Fruit fly (Drosophila melanogaster): ENCODE data around the gene Ldaf1.

Ldaf1 gene

dm6 chrX:1908757-1909156 lies 7.0 kb upstream of the Ldaf1 start, which contains the start of the genes Edem1 and Rbcn-3B (continued):
- peak; percentile 16 for TF ChIP-seq esn (GFP tag; optimal IDR thresholded peaks at IDR 0.05)
- no peak for TF ChIP-seq CG31627 (GFP tag; optimal IDR thresholded peaks at IDR 0.05)
- peak; percentile 76 for TF ChIP-seq CG8119 (GFP tag; IDR thresholded peaks at IDR 0.05)
- TF ChIP-seq svp (GFP tag), result peak; percentile 67
- no peak for TF ChIP-seq CG6792 (GFP tag; optimal IDR thresholded peaks at IDR 0.05)
- peak; percentile 45 for TF ChIP-seq Lpt (GFP tag; optimal IDR thresholded peaks at IDR 0.05)
- peak; percentile 47 for TF ChIP-seq Ets96B (tag; optimal IDR thresholded peaks at IDR 0.05)

- peak; percentile 1 for TF ChIP-seq CG11762 (GFP tag; optimal IDR thresholded peaks at IDR 0.05; ENCODE audit: insufficient read depth)
- peak; percentile 27 for TF ChIP-seq Sox15 (GFP tag; optimal IDR thresholded peaks at IDR 0.05)
- no peak for TF ChIP-seq CG11294 (GFP tag; IDR thresholded peaks at IDR 0.05)
- peak; percentile 37 for TF ChIP-seq Smox (GFP tag; optimal IDR thresholded peaks at IDR 0.05)
- TF ChIP-seq Eip78C (GFP tag), result peak; percentile 89
- no peak for TF ChIP-seq fd59A (GFP tag; optimal IDR thresholded peaks at IDR 0.05)
- peak; percentile 47; the same call in 2 of the 3 replicates for TF ChIP-seq CG8119 (GFP tag; IDR thresholded peaks at IDR 0.05)
- TF ChIP-seq CG6792 (GFP tag; optimal IDR thresholded peaks at IDR 0.05), result peak; percentile 53
- peak; percentile 62 for TF ChIP-seq CG32006 (GFP tag; optimal IDR thresholded peaks at IDR 0.05)
- TF ChIP-seq pdm3 (GFP tag; optimal IDR thresholded peaks at IDR 0.05), result peak; percentile 56
- peak; percentile 43 for TF ChIP-seq CG11902 (GFP tag; optimal IDR thresholded peaks at IDR 0.05)
- no peak for TF ChIP-seq fkh (GFP tag; optimal IDR thresholded peaks at IDR 0.05)
- TF ChIP-seq eg (GFP tag; IDR thresholded peaks at IDR 0.05), result 0 out of 3 replicates have a peak, but pooled peaks have one; percentile 41
- peak; percentile 40 for TF ChIP-seq vri (GFP tag; optimal IDR thresholded peaks at IDR 0.05)
- TF ChIP-seq Eip75B (GFP tag; optimal IDR thresholded peaks at IDR 0.05), result peak; percentile 56
- TF ChIP-seq CG10669 (GFP tag; optimal IDR thresholded peaks at IDR 0.05), result peak; percentile 61
- peak; percentile 17 for TF ChIP-seq dsx (GFP tag; optimal IDR thresholded peaks at IDR 0.05; ENCODE audit: poor library complexity, severe bottlenecking)
- TF ChIP-seq CG9139 (GFP tag; optimal IDR thresholded peaks at IDR 0.05), result no peak
- TF ChIP-seq CG15336 (GFP tag; IDR thresholded peaks at IDR 0.05), result peak; percentile 69
- no peak for TF ChIP-seq CG8319 (GFP tag; optimal IDR thresholded peaks at IDR 0.05)
- TF ChIP-seq Hr4 (GFP tag; optimal IDR thresholded peaks at IDR 0.05), result peak; percentile 64
- peak; percentile 25 for TF ChIP-seq net (GFP tag; optimal IDR thresholded peaks at IDR 0.05)
- peak; percentile 82 for TF ChIP-seq Met (GFP tag; optimal IDR thresholded peaks at IDR 0.05)
- TF ChIP-seq CG4318 (GFP tag; optimal IDR thresholded peaks at IDR 0.05), result no peak
- TF ChIP-seq CG8632 (GFP tag; optimal IDR thresholded peaks at IDR 0.05), result peak; percentile 54
- TF ChIP-seq esn (GFP tag; optimal IDR thresholded peaks at IDR 0.05), result peak; percentile 58
- TF ChIP-seq ss (GFP tag; optimal IDR thresholded peaks at IDR 0.05), result peak; percentile 27 to 60
- no peak for TF ChIP-seq fd85E (GFP tag; optimal IDR thresholded peaks at IDR 0.05)
- TF ChIP-seq cyc (GFP tag; optimal IDR thresholded peaks at IDR 0.05), result peak; percentile 65
- TF ChIP-seq spab (GFP tag; optimal IDR thresholded peaks at IDR 0.05), result peak; percentile 34
- TF ChIP-seq CG10631 (GFP tag; optimal IDR thresholded peaks at IDR 0.05), result peak; percentile 60
- peak; percentile 36 for TF ChIP-seq CG6808 (GFP tag; optimal IDR thresholded peaks at IDR 0.05)
- peak; percentile 24 for TF ChIP-seq CG16779 (tag; optimal IDR thresholded peaks at IDR 0.05)
- TF ChIP-seq CG7368 (GFP tag; optimal IDR thresholded peaks at IDR 0.05), result peak; percentile 51
- peak; percentile 58 for TF ChIP-seq achi (GFP tag; optimal IDR thresholded peaks at IDR 0.05)
- TF ChIP-seq CG3032 (tag; optimal IDR thresholded peaks at IDR 0.05), result peak; percentile 60
- TF ChIP-seq Ets21C (GFP tag; optimal IDR thresholded peaks at IDR 0.05), result no peak
- TF ChIP-seq Hr39 (GFP tag; optimal IDR thresholded peaks at IDR 0.05), result peak; percentile 31
- TF ChIP-seq Sox102F (GFP tag; optimal IDR thresholded peaks at IDR 0.05), result peak; percentile 51
- TF ChIP-seq topi (GFP tag; optimal IDR thresholded peaks at IDR 0.05), result peak; percentile 71
- TF ChIP-seq Ets96B (tag; optimal IDR thresholded peaks at IDR 0.05), result peak; percentile 56
- TF ChIP-seq CG31627 (GFP tag; optimal IDR thresholded peaks at IDR 0.05), result peak; percentile 13
- TF ChIP-seq Blimp-1 (GFP tag; optimal IDR thresholded peaks at IDR 0.05), result no peak
- TF ChIP-seq CG3919 (GFP tag; optimal IDR thresholded peaks at IDR 0.05), result peak; percentile 60
- peak; percentile 47 for TF ChIP-seq OdsH (GFP tag; optimal IDR thresholded peaks at IDR 0.05)
- TF ChIP-seq svp (GFP tag), result peak; percentile 84
- peak; percentile 63 for TF ChIP-seq CG34406 (GFP tag; optimal IDR thresholded peaks at IDR 0.05)
Observed at dm6 chrX:1907727-1908264, 6.1 kb upstream of the Ldaf1 start, which contains the start of gene mip130. Gene mip130, plus strand, starts transcription at chrX:1908239.
